Worm (Caenorhabditis elegans) whole organism, L3 larva: Measurements from ENCODE around the gene F47G9.4.

Experiments
- ama-1 ChIP-seq: fragments of 150-350 bp; optimal IDR thresholded peaks from 2 replicates; lab custom pipeline; 2018
- fkh-10 ChIP-seq: sonication (generic microtip); optimal IDR thresholded peaks from 2 replicates; lab custom pipeline; 2017; ENCODE audit warnings: missing biosample characterization, missing genetic modification reagents, missing genetic modification characterization
- lin-15B ChIP-seq: fragments of 150-350 bp; optimal IDR thresholded peaks from 2 replicates; lab custom pipeline; 2014; ENCODE audit warnings: missing biosample characterization, missing genetic modification characterization
- lin-39 ChIP-seq: fragments of 150-350 bp; optimal IDR thresholded peaks from 2 replicates; lab custom pipeline; 2018; ENCODE audit warnings: missing biosample characterization, missing genetic modification reagents, missing genetic modification characterization
- mdl-1 ChIP-seq: fragments of 150-350 bp; optimal IDR thresholded peaks from 2 replicates; lab custom pipeline; 2014; ENCODE audit warnings: missing biosample characterization, missing genetic modification characterization
- nhr-12 ChIP-seq: fragments of 150-350 bp; optimal IDR thresholded peaks from 2 replicates; lab custom pipeline; 2014; ENCODE audit warnings: missing biosample characterization, missing genetic modification characterization
- nhr-28 ChIP-seq: fragments of 150-350 bp; optimal IDR thresholded peaks from 2 replicates; lab custom pipeline; 2014; ENCODE audit warnings: missing biosample characterization, missing genetic modification characterization
- nhr-43 ChIP-seq: sonication (generic microtip); optimal IDR thresholded peaks from 2 replicates; lab custom pipeline; 2016; ENCODE audit warnings: mild to moderate bottlenecking, missing genetic modification characterization, missing compliant biosample characterization; ENCODE audit not compliant: poor library complexity, severe bottlenecking
- nhr-76 ChIP-seq: fragments of 150-350 bp; sonication (generic microtip); optimal IDR thresholded peaks from 5 replicates; lab custom pipeline; 2014; ENCODE audit warnings: missing biosample characterization, missing genetic modification characterization
- sea-2 ChIP-seq: fragments of 150-350 bp; sonication (generic microtip); optimal IDR thresholded peaks from 4 replicates; lab custom pipeline; 2014; ENCODE audit warnings: missing biosample characterization, missing genetic modification reagents, missing genetic modification characterization
- skn-1 ChIP-seq: fragments of 150-350 bp; optimal IDR thresholded peaks from 2 replicates; lab custom pipeline; 2014; ENCODE audit warnings: missing biosample characterization, missing genetic modification characterization
- snpc-4 ChIP-seq: fragments of 150-350 bp; optimal IDR thresholded peaks from 2 replicates; lab custom pipeline; 2014; ENCODE audit warnings: missing biosample characterization, missing genetic modification characterization
- unc-62 ChIP-seq: fragments of 150-350 bp; sonication (generic microtip); optimal IDR thresholded peaks from 4 replicates; lab custom pipeline; 2014; ENCODE audit warnings: missing biosample characterization, missing genetic modification reagents, missing genetic modification characterization
- ztf-4 ChIP-seq: fragments of 150-350 bp; optimal IDR thresholded peaks from 2 replicates; lab custom pipeline; 2014; ENCODE audit warnings: missing biosample characterization, missing genetic modification characterization

DNA sequence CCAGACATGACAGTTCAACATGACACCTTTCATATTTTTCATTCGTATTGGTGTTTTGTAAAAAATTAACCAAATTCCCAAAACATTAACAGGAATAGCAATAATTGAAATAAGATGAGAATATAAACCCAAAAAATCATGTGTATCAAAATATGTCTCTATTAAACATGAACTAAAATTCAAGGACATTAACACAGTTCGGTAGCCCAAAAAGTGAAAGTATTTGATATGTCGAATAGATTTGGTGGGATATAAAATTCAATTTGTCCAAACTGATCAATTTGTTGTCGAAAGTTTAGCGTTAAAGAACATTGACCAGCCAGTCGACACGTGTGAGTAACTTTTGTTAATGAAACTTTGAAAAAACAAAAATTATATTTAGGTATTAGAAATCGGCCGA, 18.9 kb downstream of the F47G9.4 start, which contains the start of gene srh-46:
- no peak for TF ChIP-seq lin-15B (tag; lab: Kevin White, UChicago)
- no peak for TF ChIP-seq snpc-4 (tag; lab: Kevin White, UChicago)
- no peak for TF ChIP-seq nhr-28 (tag; lab: Kevin White, UChicago)
- TF ChIP-seq nhr-43 (tag; lab: Kevin White, UChicago): no peak
- TF ChIP-seq skn-1 (tag; lab: Kevin White, UChicago): no peak
- TF ChIP-seq ama-1 (lab: Kevin White, UChicago): no peak
- TF ChIP-seq fkh-10 (GFP tag; lab: Kevin White, UChicago): no peak
- no peak for TF ChIP-seq nhr-76
- no peak for TF ChIP-seq sea-2 (GFP tag; lab: Kevin White, UChicago)
- no peak for TF ChIP-seq unc-62 (GFP tag; lab: Kevin White, UChicago)
- TF ChIP-seq nhr-12 (tag; lab: Kevin White, UChicago): no peak
- TF ChIP-seq ztf-4 (tag; lab: Kevin White, UChicago): no peak
- no peak for TF ChIP-seq mdl-1 (tag; lab: Kevin White, UChicago)
- TF ChIP-seq lin-39 (tag; lab: Kevin White, UChicago): no peak
